Worm (Caenorhabditis elegans) whole organism, young adult: ENCODE data around the gene tald-1.

Experiments used
- D2030.7 ChIP-seq: fragments of 200-800 bp; sonication (Bioruptor generic); IDR thresholded peaks from 2 replicates; pipeline ENCODE4 v1.3.6; 2022; ENCODE audit warnings: missing genetic modification reagents, missing genetic modification characterization, missing compliant biosample characterization
- F10E7.11 ChIP-seq: sonication (generic microtip); optimal IDR thresholded peaks from 2 replicates; lab custom pipeline; 2017; ENCODE audit warnings: mild to moderate bottlenecking, missing genetic modification characterization, moderate library complexity, missing compliant biosample characterization
- F33H1.4 ChIP-seq: fragments of 200-800 bp; sonication (Bioruptor generic); IDR thresholded peaks from 2 replicates; pipeline ENCODE4 v1.3.6; 2022; ENCODE audit warnings: missing genetic modification reagents, missing genetic modification characterization, missing compliant biosample characterization
- F37B4.10 ChIP-seq: fragments of 200-800 bp; sonication (Bioruptor generic); IDR thresholded peaks from 2 replicates; pipeline ENCODE4 v1.3.6; 2022; ENCODE audit warnings: missing genetic modification characterization, missing compliant biosample characterization
- K12H6.12 ChIP-seq: fragments of 200-800 bp; sonication (Bioruptor generic); optimal IDR thresholded peaks from 2 replicates; lab custom pipeline; 2018; ENCODE audit warnings: mild to moderate bottlenecking, missing genetic modification characterization, missing compliant biosample characterization
- Y79H2A.3 ChIP-seq: fragments of 200-800 bp; sonication (Bioruptor generic); conservative IDR thresholded peaks from 2 replicates; pipeline ENCODE4 v1.3.6; 2022; ENCODE audit warnings: missing genetic modification reagents, missing genetic modification characterization, missing compliant biosample characterization
- ama-1 ChIP-seq, 3 experiments: fragments of 150-350 bp in 1 of 3; sonication (generic microtip) in 2 of 3; optimal IDR thresholded peaks; 2 replicates each; lab custom pipeline; 2014 to 2018; ENCODE audit warnings: missing biosample characterization in 2 of 3, missing genetic modification characterization in 2 of 3, missing genetic modification reagents in 2 of 3
- aptf-3 ChIP-seq: fragments of 200-800 bp; sonication (Bioruptor generic); IDR thresholded peaks from 2 replicates; pipeline ENCODE4 v1.3.6; 2022; ENCODE audit warnings: missing genetic modification characterization, missing compliant biosample characterization
- athp-1 ChIP-seq: sonication (generic microtip); optimal IDR thresholded peaks from 2 replicates; lab custom pipeline; 2017; ENCODE audit warnings: mild to moderate bottlenecking, missing genetic modification characterization, missing compliant biosample characterization
- attf-5 ChIP-seq: fragments of 200-800 bp; sonication (Bioruptor generic); optimal IDR thresholded peaks from 2 replicates; lab custom pipeline; 2018; ENCODE audit warnings: mild to moderate bottlenecking, missing genetic modification characterization, missing compliant biosample characterization
- ceh-27 ChIP-seq: fragments of 200-800 bp; sonication (Bioruptor generic); optimal IDR thresholded peaks from 2 replicates; lab custom pipeline; 2018; ENCODE audit warnings: mild to moderate bottlenecking, missing genetic modification characterization, moderate library complexity, missing compliant biosample characterization
- ceh-40 ChIP-seq: fragments of 200-800 bp; sonication (Bioruptor generic); IDR thresholded peaks from 2 replicates; pipeline ENCODE4 v1.3.6; 2022; ENCODE audit warnings: missing genetic modification characterization, missing compliant biosample characterization
- dpl-1 ChIP-seq: fragments of 150-350 bp; optimal IDR thresholded peaks from 2 replicates; lab custom pipeline; 2014; ENCODE audit warnings: missing biosample characterization, missing genetic modification reagents, missing genetic modification characterization
- efl-1 ChIP-seq: fragments of 150-350 bp; optimal IDR thresholded peaks from 2 replicates; lab custom pipeline; 2014; ENCODE audit warnings: missing biosample characterization, missing genetic modification reagents, missing genetic modification characterization
- egl-44 ChIP-seq: fragments of 200-800 bp; sonication (Bioruptor generic); IDR thresholded peaks from 2 replicates; pipeline ENCODE4 v1.3.6; 2022; ENCODE audit warnings: missing genetic modification reagents, missing genetic modification characterization, missing compliant biosample characterization
- hlh-12 ChIP-seq: sonication (generic microtip); optimal IDR thresholded peaks from 2 replicates; lab custom pipeline; 2016; ENCODE audit warnings: missing genetic modification characterization, missing compliant biosample characterization
- hlh-26 ChIP-seq: fragments of 200-800 bp; sonication (Bioruptor generic); conservative IDR thresholded peaks from 2 replicates; pipeline ENCODE4 v1.3.6; 2022; ENCODE audit warnings: missing genetic modification reagents, missing genetic modification characterization, missing compliant biosample characterization
- hmg-1.2 ChIP-seq: fragments of 200-800 bp; sonication (Bioruptor generic); IDR thresholded peaks from 2 replicates; pipeline ENCODE4 v1.3.6; 2022; ENCODE audit warnings: missing genetic modification reagents, missing genetic modification characterization, missing compliant biosample characterization
- hrde-1 ChIP-seq: sonication (generic microtip); optimal IDR thresholded peaks from 2 replicates; lab custom pipeline; 2016; ENCODE audit warnings: missing genetic modification characterization, mild to moderate bottlenecking, missing compliant biosample characterization, moderate library complexity, missing genotype, missing genetic modification reagents, borderline replicate concordance
- lag-1 ChIP-seq: fragments of 200-800 bp; sonication (Bioruptor generic); IDR thresholded peaks from 2 replicates; pipeline ENCODE4 v1.3.6; 2022; ENCODE audit warnings: missing genetic modification reagents, missing genetic modification characterization, missing compliant biosample characterization
- lin-35 ChIP-seq, 3 experiments: fragments of 150-350 bp in 2 of 3; sonication (generic microtip) in 1 of 3; optimal IDR thresholded peaks; 2 replicates each; lab custom pipeline; 2014 to 2018; ENCODE audit warnings: missing biosample characterization in 3 of 3, missing genetic modification characterization in 3 of 3, missing genetic modification reagents in 3 of 3
- lsy-27 ChIP-seq: sonication (generic microtip); optimal IDR thresholded peaks from 2 replicates; lab custom pipeline; 2017; ENCODE audit warnings: missing genetic modification characterization, mild to moderate bottlenecking, missing compliant biosample characterization, antibody characterized with exemption, missing genotype, borderline replicate concordance; ENCODE audit not compliant: insufficient read depth
- madf-3 ChIP-seq: fragments of 200-800 bp; sonication (Bioruptor generic); IDR thresholded peaks from 2 replicates; pipeline ENCODE4 v1.3.6; 2022; ENCODE audit warnings: missing genetic modification reagents, missing genetic modification characterization, missing compliant biosample characterization
- madf-8 ChIP-seq: fragments of 200-800 bp; sonication (Bioruptor generic); conservative IDR thresholded peaks from 2 replicates; pipeline ENCODE4 v1.3.6; 2022; ENCODE audit warnings: missing genetic modification reagents, missing genetic modification characterization, missing compliant biosample characterization
- nfya-2 ChIP-seq: fragments of 200-800 bp; sonication (Bioruptor generic); IDR thresholded peaks from 2 replicates; pipeline ENCODE4 v1.3.6; 2022; ENCODE audit warnings: missing genetic modification reagents, missing genetic modification characterization, missing compliant biosample characterization
- nhr-179 ChIP-seq: sonication (generic microtip); optimal IDR thresholded peaks from 2 replicates; lab custom pipeline; 2016; ENCODE audit warnings: mild to moderate bottlenecking, missing genetic modification characterization, missing compliant biosample characterization
- nhr-80 ChIP-seq: sonication (generic microtip); optimal IDR thresholded peaks from 2 replicates; lab custom pipeline; 2016; ENCODE audit warnings: missing genetic modification characterization, missing compliant biosample characterization
- rcor-1 ChIP-seq: fragments of 200-800 bp; sonication (Bioruptor generic); IDR thresholded peaks from 2 replicates; pipeline ENCODE4 v1.3.6; 2022; ENCODE audit warnings: missing genetic modification reagents, missing genetic modification characterization, missing compliant biosample characterization
- repo-1 ChIP-seq: sonication (generic microtip); optimal IDR thresholded peaks from 2 replicates; lab custom pipeline; 2017; ENCODE audit warnings: mild to moderate bottlenecking, missing genetic modification characterization, missing compliant biosample characterization
- sea-2 ChIP-seq: fragments of 200-800 bp; sonication (Bioruptor generic); IDR thresholded peaks from 2 replicates; pipeline ENCODE4 v1.3.6; 2022; ENCODE audit warnings: missing genetic modification characterization, missing compliant biosample characterization
- snpc-1.3 ChIP-seq: sonication (generic microtip); optimal IDR thresholded peaks from 2 replicates; lab custom pipeline; 2017; ENCODE audit warnings: missing genetic modification characterization, mild to moderate bottlenecking, missing compliant biosample characterization, antibody characterized with exemption, moderate library complexity, missing genotype, missing genetic modification reagents; ENCODE audit not compliant: insufficient read depth
- snpc-4 ChIP-seq, 5 experiments: fragments of 150-350 bp in 1 of 5; sonication (generic microtip) in 4 of 5; optimal IDR thresholded peaks; 2 replicates each; lab custom pipeline; 2014 to 2018; ENCODE audit warnings: missing genetic modification characterization in 5 of 5, missing biosample characterization in 3 of 5, antibody characterized with exemption in 2 of 5, mild to moderate bottlenecking in 2 of 5, missing compliant biosample characterization in 2 of 5, missing genotype in 2 of 5, moderate library complexity in 2 of 5, missing genetic modification reagents in 1 of 5
- unc-62 ChIP-seq: fragments of 150-350 bp; optimal IDR thresholded peaks from 2 replicates; lab custom pipeline; 2014; ENCODE audit warnings: missing biosample characterization, missing genetic modification reagents, missing genetic modification characterization
- zfh-2 ChIP-seq: fragments of 200-800 bp; sonication (Bioruptor generic); conservative IDR thresholded peaks from 2 replicates; pipeline ENCODE4 v1.3.6; 2022; ENCODE audit warnings: missing genetic modification reagents, missing genetic modification characterization, missing compliant biosample characterization
- ztf-3 ChIP-seq: fragments of 200-800 bp; sonication (Bioruptor generic); optimal IDR thresholded peaks from 2 replicates; lab custom pipeline; 2018; ENCODE audit warnings: mild to moderate bottlenecking, missing genetic modification characterization, missing compliant biosample characterization

tald-1 gene

ce11 chrIV:4386351-4386750 is at the start of gene tald-1:
Gene tald-1, plus strand, starts transcription at chrIV:4386651.
- TF ChIP-seq nhr-80 (tag; lab: Kevin White, UChicago) (peak; percentile 14), snpc-4 (GFP tag; optimal IDR thresholded peaks at IDR 0.05; lab: Kevin White, UChicago) (no peak), snpc-4 (tag; optimal IDR thresholded peaks at IDR 0.05; lab: Kevin White, UChicago) (peak in 1 of 4 experiments; percentile 7), D2030.7 (no peak), ama-1 (optimal IDR thresholded peaks at IDR 0.05; lab: Kevin White, UChicago) (no peak), ama-1 (GFP tag; optimal IDR thresholded peaks at IDR 0.05; lab: Kevin White, UChicago) (peak; percentile 5 to 29)

DNA sequence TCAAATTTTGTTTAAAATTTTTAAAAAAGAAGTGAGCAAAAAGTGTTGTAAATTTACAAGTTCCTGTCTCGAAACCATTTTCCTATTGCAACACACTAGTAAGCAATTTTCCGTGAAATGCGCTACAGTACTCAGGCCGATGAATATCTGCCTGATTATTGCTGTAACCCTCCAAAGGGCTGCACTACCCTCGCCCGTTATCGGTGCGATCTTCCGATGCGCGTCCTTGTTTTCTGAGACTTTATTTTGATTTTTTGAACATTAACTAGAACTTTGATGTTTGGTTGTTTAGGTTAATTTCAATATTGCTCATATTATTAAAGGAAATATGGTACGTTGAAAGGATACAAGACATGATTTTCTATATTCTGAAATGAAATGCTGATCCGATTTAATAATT is 48.2 kb upstream of the tald-1 start:
- no peak for TF ChIP-seq Y79H2A.3 (GFP tag; lab: Robert Waterston, UW)
- TF ChIP-seq lin-35 (GFP tag; optimal IDR thresholded peaks at IDR 0.05; lab: Kevin White, UChicago), result no peak
- no peak for TF ChIP-seq repo-1 (tag; lab: Kevin White, UChicago)
- no peak for TF ChIP-seq hrde-1
- TF ChIP-seq hlh-26 (GFP tag; lab: Robert Waterston, UW), result no peak
- no peak for TF ChIP-seq madf-3 (GFP tag; lab: Robert Waterston, UW)

DNA sequence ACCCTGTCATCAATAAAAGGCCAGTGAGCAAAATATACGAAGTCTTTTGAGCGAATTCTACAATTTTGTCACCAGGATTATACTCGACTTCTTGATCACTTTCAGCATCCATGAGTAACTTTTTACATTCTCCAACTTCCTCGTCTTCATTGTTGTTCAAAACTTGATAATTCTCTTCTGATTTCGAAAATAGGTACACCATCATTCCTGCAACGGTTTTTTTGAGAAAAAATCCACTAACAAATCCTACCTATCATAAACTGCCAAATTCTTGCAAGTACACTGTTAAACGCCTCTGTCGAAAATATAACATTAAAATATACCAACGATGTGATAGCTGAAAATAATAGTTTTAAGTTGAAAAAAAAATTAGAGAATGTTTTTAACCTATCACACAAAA is 41.6 kb upstream of the tald-1 start:
- TF ChIP-seq ceh-40 (no peak), hrde-1 (no peak), ceh-27 (no peak), snpc-1.3 (tag; lab: Kevin White, UChicago) (no peak), egl-44 (GFP tag; lab: Robert Waterston, UW) (no peak), rcor-1 (GFP tag; lab: Robert Waterston, UW) (no peak), athp-1 (tag; lab: Kevin White, UChicago) (no peak), ztf-3 (GFP tag; lab: Kevin White, UChicago) (no peak), sea-2 (no peak)

ce11 chrIV:4346512-4346911 is 39.9 kb upstream of the tald-1 start, which contains the start of gene oac-52:
Gene oac-52, minus strand, starts transcription at chrIV:4346612.
- TF ChIP-seq aptf-3 (GFP tag; lab: Robert Waterston, UW), result no peak
- TF ChIP-seq hmg-1.2 (GFP tag; lab: Robert Waterston, UW), result no peak
- TF ChIP-seq nhr-179, result no peak
- TF ChIP-seq F10E7.11 (tag; lab: Kevin White, UChicago), result no peak
- TF ChIP-seq zfh-2 (GFP tag; lab: Robert Waterston, UW), result no peak
- no peak for TF ChIP-seq lsy-27 (tag; lab: Kevin White, UChicago)
- no peak for TF ChIP-seq F37B4.10
- no peak for TF ChIP-seq unc-62 (GFP tag; lab: Kevin White, UChicago)
- no peak for TF ChIP-seq K12H6.12 (tag; lab: Kevin White, UChicago)
- no peak for TF ChIP-seq madf-8 (GFP tag; lab: Robert Waterston, UW)
- TF ChIP-seq dpl-1, result no peak
- TF ChIP-seq hlh-12 (tag; lab: Kevin White, UChicago), result no peak
- no peak for TF ChIP-seq nfya-2
- TF ChIP-seq sea-2, result no peak
- no peak for TF ChIP-seq efl-1
- TF ChIP-seq F33H1.4 (GFP tag; lab: Robert Waterston, UW), result no peak
- no peak for TF ChIP-seq hlh-26 (GFP tag; lab: Robert Waterston, UW)
- TF ChIP-seq attf-5 (GFP tag; lab: Kevin White, UChicago), result no peak
- TF ChIP-seq lag-1, result no peak
- no peak for TF ChIP-seq repo-1 (tag; lab: Kevin White, UChicago)
